Worm (Caenorhabditis elegans) whole organism, L4 larva: ENCODE results near the gene K01A12.3.

Experiments used
- D1046.2 ChIP-seq: fragments of 200-800 bp; sonication (Bioruptor generic); IDR thresholded peaks from 2 replicates; pipeline ENCODE4 v1.3.6; 2022; ENCODE audit warnings: missing genetic modification characterization, missing compliant biosample characterization
- F26F4.8 ChIP-seq: fragments of 200-800 bp; sonication (Bioruptor generic); conservative IDR thresholded peaks from 2 replicates; pipeline ENCODE4 v1.3.6; 2022; ENCODE audit warnings: missing genetic modification characterization, missing compliant biosample characterization
- F37D6.2 ChIP-seq: sonication (generic microtip); optimal IDR thresholded peaks from 2 replicates; lab custom pipeline; 2016; ENCODE audit warnings: mild to moderate bottlenecking, missing genetic modification characterization, missing compliant biosample characterization
- Y75B8A.6 ChIP-seq: fragments of 200-800 bp; sonication (Bioruptor generic); IDR thresholded peaks from 2 replicates; pipeline ENCODE4 v1.3.6; 2022; ENCODE audit warnings: missing genetic modification reagents, missing genetic modification characterization, missing compliant biosample characterization
- ZK337.2 ChIP-seq: fragments of 200-800 bp; sonication (Bioruptor generic); IDR thresholded peaks from 2 replicates; pipeline ENCODE4 v1.3.6; 2022; ENCODE audit warnings: missing genetic modification reagents, missing genetic modification characterization, missing compliant biosample characterization
- aha-1 ChIP-seq: fragments of 150-350 bp; peaks from one replicate; lab custom pipeline; 2014; ENCODE audit warnings: missing biosample characterization, missing genetic modification characterization
- aly-2 ChIP-seq: sonication (generic microtip); optimal IDR thresholded peaks from 2 replicates; lab custom pipeline; 2018; ENCODE audit warnings: missing biosample characterization, missing genetic modification characterization
- ama-1 ChIP-seq: fragments of 150-350 bp; optimal IDR thresholded peaks from 2 replicates; lab custom pipeline; 2014; ENCODE audit warnings: inconsistent platforms, mixed read lengths
- arid-1 ChIP-seq: fragments of 200-800 bp; sonication (Bioruptor generic); conservative IDR thresholded peaks from 2 replicates; pipeline ENCODE4 v1.3.6; 2022; ENCODE audit warnings: missing genetic modification reagents, missing genetic modification characterization, missing compliant biosample characterization
- ceh-32 ChIP-seq: sonication (generic microtip); optimal IDR thresholded peaks from 2 replicates; lab custom pipeline; 2016; ENCODE audit warnings: mild to moderate bottlenecking, missing genetic modification characterization, missing compliant biosample characterization; ENCODE audit not compliant: poor library complexity
- ceh-82 ChIP-seq: sonication (generic microtip); optimal IDR thresholded peaks from 2 replicates; lab custom pipeline; 2017; ENCODE audit warnings: missing biosample characterization, missing genetic modification characterization
- ces-1 ChIP-seq: fragments of 150-350 bp; sonication (generic microtip); optimal IDR thresholded peaks from 4 replicates; lab custom pipeline; 2014; ENCODE audit warnings: missing biosample characterization, missing genetic modification reagents, missing genetic modification characterization
- cey-2 ChIP-seq: sonication (generic microtip); optimal IDR thresholded peaks from 3 replicates; lab custom pipeline; 2017; ENCODE audit warnings: missing genetic modification characterization, mild to moderate bottlenecking, missing compliant biosample characterization, antibody characterized with exemption, borderline replicate concordance; ENCODE audit not compliant: insufficient read depth
- ctbp-1 ChIP-seq: fragments of 200-800 bp; sonication (Bioruptor generic); IDR thresholded peaks from 2 replicates; pipeline ENCODE4 v1.3.6; 2022; ENCODE audit warnings: missing genetic modification reagents, missing genetic modification characterization, missing compliant biosample characterization
- daf-19 ChIP-seq: fragments of 200-800 bp; sonication (Bioruptor generic); conservative IDR thresholded peaks from 2 replicates; pipeline ENCODE4 v1.3.6; 2022; ENCODE audit warnings: missing genetic modification characterization, missing compliant biosample characterization
- daf-8 ChIP-seq: fragments of 200-800 bp; sonication (Bioruptor generic); IDR thresholded peaks from 2 replicates; pipeline ENCODE4 v1.3.6; 2022; ENCODE audit warnings: missing genetic modification characterization, missing compliant biosample characterization
- dmd-6 ChIP-seq: fragments of 200-800 bp; sonication (Bioruptor generic); IDR thresholded peaks from 2 replicates; pipeline ENCODE4 v1.3.6; 2022; ENCODE audit warnings: missing genetic modification reagents, missing genetic modification characterization, missing compliant biosample characterization
- dmd-8 ChIP-seq: fragments of 200-800 bp; sonication (Bioruptor generic); IDR thresholded peaks from 2 replicates; pipeline ENCODE4 v1.3.6; 2022; ENCODE audit warnings: missing genetic modification characterization, missing compliant biosample characterization
- duxl-1 ChIP-seq: sonication (generic microtip); optimal IDR thresholded peaks from 2 replicates; lab custom pipeline; 2016; ENCODE audit warnings: mild to moderate bottlenecking, missing genetic modification characterization, moderate library complexity, missing compliant biosample characterization; ENCODE audit not compliant: poor library complexity
- egl-27 ChIP-seq: sonication (generic microtip); optimal IDR thresholded peaks from 3 replicates; lab custom pipeline; 2017; ENCODE audit warnings: missing biosample characterization, missing genetic modification reagents, missing genetic modification characterization
- hlh-30 ChIP-seq: sonication (generic microtip); optimal IDR thresholded peaks from 2 replicates; lab custom pipeline; 2017; ENCODE audit warnings: antibody characterized with exemption, mild to moderate bottlenecking, missing genetic modification characterization, missing compliant biosample characterization; ENCODE audit not compliant: insufficient read depth
- hmg-1.1 ChIP-seq: fragments of 200-800 bp; sonication (Bioruptor generic); IDR thresholded peaks from 2 replicates; pipeline ENCODE4 v1.3.6; 2022; ENCODE audit warnings: missing genetic modification reagents, missing genetic modification characterization, missing compliant biosample characterization
- lim-7 ChIP-seq: fragments of 200-800 bp; sonication (Bioruptor generic); IDR thresholded peaks from 2 replicates; pipeline ENCODE4 v1.3.6; 2022; ENCODE audit warnings: missing genetic modification characterization, missing compliant biosample characterization
- lin-1 ChIP-seq: fragments of 200-800 bp; sonication (Bioruptor generic); IDR thresholded peaks from 2 replicates; pipeline ENCODE4 v1.3.6; 2022; ENCODE audit warnings: missing genetic modification reagents, missing genetic modification characterization, missing compliant biosample characterization
- lin-38 ChIP-seq: fragments of 200-800 bp; sonication (Bioruptor generic); IDR thresholded peaks from 2 replicates; pipeline ENCODE4 v1.3.6; 2022; ENCODE audit warnings: missing genetic modification reagents, missing genetic modification characterization, missing compliant biosample characterization
- lin-39 ChIP-seq: fragments of 150-350 bp; optimal IDR thresholded peaks from 2 replicates; lab custom pipeline; 2014; ENCODE audit warnings: missing biosample characterization, missing genetic modification reagents, missing genetic modification characterization
- mdl-1 ChIP-seq, 2 experiments: fragments of 150-350 bp in 1 of 2; sonication (generic microtip) in 1 of 2; optimal IDR thresholded peaks; 2 replicates each; lab custom pipeline; 2014 to 2017; ENCODE audit warnings: missing biosample characterization in 2 of 2, missing genetic modification characterization in 2 of 2
- nhr-11 ChIP-seq: fragments of 150-350 bp; optimal IDR thresholded peaks from 2 replicates; lab custom pipeline; 2014; ENCODE audit warnings: missing biosample characterization, missing genetic modification characterization
- nhr-111 ChIP-seq: fragments of 200-800 bp; sonication (Bioruptor generic); optimal IDR thresholded peaks from 2 replicates; lab custom pipeline; 2018; ENCODE audit warnings: mild to moderate bottlenecking, missing genetic modification characterization, missing compliant biosample characterization
- nhr-28 ChIP-seq: fragments of 150-350 bp; optimal IDR thresholded peaks from 2 replicates; lab custom pipeline; 2014; ENCODE audit warnings: missing biosample characterization, missing genetic modification characterization
- nhr-42 ChIP-seq: fragments of 200-800 bp; sonication (Bioruptor generic); IDR thresholded peaks from 2 replicates; pipeline ENCODE4 v1.3.6; 2022; ENCODE audit warnings: missing genetic modification characterization, missing compliant biosample characterization
- php-3 ChIP-seq: fragments of 200-800 bp; sonication (Bioruptor generic); IDR thresholded peaks from 2 replicates; pipeline ENCODE4 v1.3.6; 2022; ENCODE audit warnings: missing genetic modification reagents, missing genetic modification characterization, missing compliant biosample characterization
- saeg-2 ChIP-seq: fragments of 200-800 bp; sonication (Bioruptor generic); IDR thresholded peaks from 2 replicates; pipeline ENCODE4 v1.3.6; 2022; ENCODE audit warnings: missing genetic modification reagents, missing genetic modification characterization, missing compliant biosample characterization
- skn-1 ChIP-seq: fragments of 150-350 bp; optimal IDR thresholded peaks from 2 replicates; lab custom pipeline; 2014; ENCODE audit warnings: missing biosample characterization, missing genetic modification characterization
- snpc-1.2 ChIP-seq: fragments of 200-800 bp; sonication (Bioruptor generic); IDR thresholded peaks from 2 replicates; pipeline ENCODE4 v1.3.6; 2022; ENCODE audit warnings: missing genetic modification reagents, missing genetic modification characterization, missing compliant biosample characterization
- spr-1 ChIP-seq: sonication (generic microtip); optimal IDR thresholded peaks from 2 replicates; lab custom pipeline; 2016; ENCODE audit warnings: mild to moderate bottlenecking, missing genetic modification characterization, missing compliant biosample characterization
- tra-1 ChIP-seq: fragments of 200-800 bp; sonication (Bioruptor generic); IDR thresholded peaks from 2 replicates; pipeline ENCODE4 v1.3.6; 2022; ENCODE audit warnings: missing genetic modification reagents, missing genetic modification characterization, missing compliant biosample characterization
- unc-62 ChIP-seq, 3 experiments: fragments of 150-350 bp in 1 of 3; sonication (generic microtip); optimal IDR thresholded peaks in 2 of 3; peaks in 1 of 3; 1 replicate in 1 of 3; 2 replicates in 2 of 3; lab custom pipeline; 2014 to 2017; ENCODE audit warnings: missing biosample characterization in 3 of 3, missing genetic modification characterization in 3 of 3, missing genetic modification reagents in 3 of 3, missing genotype in 1 of 3
- zfp-2 ChIP-seq: sonication (generic microtip); optimal IDR thresholded peaks from 2 replicates; lab custom pipeline; 2016; ENCODE audit warnings: mild to moderate bottlenecking, missing genetic modification characterization, missing compliant biosample characterization
- zip-2 ChIP-seq: fragments of 150-350 bp; optimal IDR thresholded peaks from 2 replicates; lab custom pipeline; 2014; ENCODE audit warnings: missing biosample characterization, missing genetic modification characterization

K01A12.3 gene

ce11 chrX:8623840-8624591 lies 974 bp downstream of the K01A12.3 start (continued):
- TF ChIP-seq spr-1 (peak; percentile 73), arid-1 (peak; percentile 71), lin-39 (tag; lab: Kevin White, UChicago) (no peak), Y75B8A.6 (GFP tag; lab: Robert Waterston, UW) (no peak), ama-1 (lab: Kevin White, UChicago) (no peak), nhr-111 (GFP tag; lab: Kevin White, UChicago) (no peak), duxl-1 (tag; lab: Kevin White, UChicago) (peak; percentile 74), ctbp-1 (peak; percentile 67), dmd-8 (GFP tag; lab: Robert Waterston, UW) (peak; percentile 60; the same call in 1 of the 2 replicates), hlh-30 (tag; lab: Kevin White, UChicago) (peak; percentile 37), egl-27 (no peak), D1046.2 (GFP tag; lab: Robert Waterston, UW) (peak; percentile 59; the same call in 1 of the 2 replicates), nhr-28 (peak; percentile 20), ceh-32 (tag; lab: Kevin White, UChicago) (no peak), php-3 (GFP tag; lab: Robert Waterston, UW) (0 out of 2 replicates have a peak, but pooled peaks have one; percentile 35), saeg-2 (GFP tag; lab: Robert Waterston, UW) (no peak), ZK337.2 (GFP tag; lab: Robert Waterston, UW) (no peak), zfp-2 (no peak), nhr-11 (tag; lab: Kevin White, UChicago) (no peak), mdl-1 (tag; optimal IDR thresholded peaks at IDR 0.05; lab: Kevin White, UChicago) (no peak)
- TF ChIP-seq, all 104 proteins: peak for 56

- TF ChIP-seq hmg-1.1 (no peak), lin-38 (no peak), hlh-30 (tag; lab: Kevin White, UChicago) (no peak), zip-2 (no peak), nhr-42 (GFP tag; lab: Robert Waterston, UW) (no peak), F26F4.8 (GFP tag; lab: Robert Waterston, UW) (no peak), daf-8 (GFP tag; lab: Robert Waterston, UW) (no peak), tra-1 (no peak), dmd-6 (GFP tag; lab: Robert Waterston, UW) (no peak), lin-1 (no peak), daf-19 (no peak), skn-1 (no peak), F37D6.2 (tag; lab: Kevin White, UChicago) (no peak), ces-1 (no peak), ceh-82 (tag; lab: Kevin White, UChicago) (no peak), duxl-1 (tag; lab: Kevin White, UChicago) (no peak)
Measured at ce11 chrX:8613053-8613452, 11.9 kb downstream of the K01A12.3 start, which contains the start of gene K01A12.2. K01A12.2 (plus strand) TSS chrX:8613353.

DNA sequence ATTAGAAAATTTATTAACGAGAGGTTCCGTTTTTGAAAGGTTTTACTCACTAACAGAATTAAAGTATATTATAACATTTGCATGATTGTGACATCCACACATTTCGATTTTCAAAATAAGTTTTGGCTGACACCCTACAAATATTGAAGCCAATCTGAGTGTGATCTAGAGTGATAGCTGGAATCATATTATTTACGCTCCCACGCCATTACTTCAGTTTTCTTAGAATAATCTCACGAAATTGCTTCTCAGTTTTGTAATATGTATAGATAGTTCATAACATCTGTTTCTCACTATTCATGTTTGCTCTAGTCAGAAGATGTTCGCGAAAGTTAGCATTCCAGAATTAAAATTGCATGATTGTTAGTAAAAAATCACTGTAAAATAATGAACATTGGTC lies 12.7 kb downstream of the K01A12.3 start:
- no peak for TF ChIP-seq cey-2 (tag; lab: Kevin White, UChicago)
- peak; percentile 12 for TF ChIP-seq aha-1 (tag; lab: Kevin White, UChicago)
- no peak for TF ChIP-seq snpc-1.2 (GFP tag; lab: Robert Waterston, UW)
- no peak for TF ChIP-seq lim-7 (GFP tag; lab: Robert Waterston, UW)
- no peak for TF ChIP-seq aly-2 (tag; lab: Kevin White, UChicago)
- peak; percentile 26 for TF ChIP-seq nhr-11 (tag; lab: Kevin White, UChicago)
- peak in 1 of 2 experiments; percentile 58 for TF ChIP-seq unc-62 (GFP tag; optimal IDR thresholded peaks at IDR 0.05 in 1 of 2; lab: Kevin White, UChicago)
- no peak for TF ChIP-seq unc-62 (tag; optimal IDR thresholded peaks at IDR 0.05; lab: Kevin White, UChicago)
